Worm (Caenorhabditis elegans) whole organism, midembryonic: ENCODE measurements around the gene K08D10.10.

Experiments
- cog-1 ChIP-seq: sonication (generic microtip); optimal IDR thresholded peaks from 2 replicates; lab custom pipeline; 2016; ENCODE audit warnings: missing genetic modification characterization, missing compliant biosample characterization
- flt-1 ChIP-seq: fragments of 200-800 bp; sonication (Bioruptor generic); IDR thresholded peaks from 2 replicates; pipeline ENCODE4 v1.3.6; 2022; ENCODE audit warnings: missing genetic modification characterization, missing compliant biosample characterization
- klf-2 ChIP-seq: fragments of 200-800 bp; sonication (Bioruptor generic); conservative IDR thresholded peaks from 2 replicates; pipeline ENCODE4 v1.3.6; 2022; ENCODE audit warnings: missing genetic modification reagents, missing genetic modification characterization, missing compliant biosample characterization
- med-1 ChIP-seq: sonication (generic microtip); optimal IDR thresholded peaks from 2 replicates; lab custom pipeline; 2017; ENCODE audit warnings: missing genetic modification characterization, mild to moderate bottlenecking, missing compliant biosample characterization, antibody characterized with exemption, missing genetic modification reagents; ENCODE audit not compliant: insufficient read depth
- ref-1 ChIP-seq: fragments of 200-800 bp; sonication (Bioruptor generic); conservative IDR thresholded peaks from 2 replicates; pipeline ENCODE4 v1.3.6; 2022; ENCODE audit warnings: missing genetic modification reagents, missing genetic modification characterization, missing compliant biosample characterization
- tab-1 ChIP-seq: fragments of 200-800 bp; sonication (Bioruptor generic); IDR thresholded peaks from 2 replicates; pipeline ENCODE4 v1.3.6; 2022; ENCODE audit warnings: missing genetic modification characterization, missing compliant biosample characterization
- ztf-23 ChIP-seq: fragments of 200-800 bp; sonication (Bioruptor generic); IDR thresholded peaks from 2 replicates; pipeline ENCODE4 v1.3.6; 2022; ENCODE audit warnings: missing genetic modification reagents, missing genetic modification characterization, missing compliant biosample characterization
- ztf-29 ChIP-seq: fragments of 200-800 bp; sonication (Bioruptor generic); IDR thresholded peaks from 2 replicates; pipeline ENCODE4 v1.3.6; 2022; ENCODE audit warnings: missing genetic modification reagents, missing genetic modification characterization, missing compliant biosample characterization

ce11 chrIV:4120263-4120662 lies 31.8 kb upstream of the K08D10.10 start, which contains the start of gene F49F1.5:
- TF ChIP-seq cog-1 (tag; lab: Kevin White, UChicago) = no peak
- no peak for TF ChIP-seq flt-1 (GFP tag; lab: Robert Waterston, UW)
- TF ChIP-seq klf-2 (GFP tag; lab: Robert Waterston, UW) = no peak
- no peak for TF ChIP-seq tab-1 (GFP tag; lab: Robert Waterston, UW)
- no peak for TF ChIP-seq ztf-23 (GFP tag; lab: Robert Waterston, UW)
- TF ChIP-seq med-1 (GFP tag; lab: Kevin White, UChicago) = no peak
- no peak for TF ChIP-seq ztf-29 (GFP tag; lab: Robert Waterston, UW)
- no peak for TF ChIP-seq ref-1
